Fruit fly (Drosophila melanogaster) whole organism, embryonic: ENCODE data around the gene CG11095.
A peak's percentile ranks its signal among the peaks of the same experiment; 100 is the strongest.

ENCODE experiments used
- BEAF-32 ChIP-seq: fragments of 200-800 bp; sonication (Bioruptor generic); optimal IDR thresholded peaks from 3 replicates; lab custom pipeline; 2017; ENCODE audit warnings: missing biosample characterization, missing genetic modification characterization, mild to moderate bottlenecking, moderate library complexity, missing genetic modification reagents
- Bgb ChIP-seq: fragments of 200-800 bp; sonication (Bioruptor generic); IDR thresholded peaks from 2 replicates; pipeline ENCODE4 v1.3.6; 2022; ENCODE audit warnings: missing biosample characterization, missing genetic modification characterization; ENCODE audit not compliant: partially characterized antibody
- CG11560 ChIP-seq: fragments of 200-800 bp; sonication (Bioruptor generic); IDR thresholded peaks from 3 replicates; pipeline ENCODE4 v1.3.6; 2022; ENCODE audit warnings: missing biosample characterization, missing genetic modification characterization
- CG14441 ChIP-seq: fragments of 200-800 bp; sonication (Bioruptor generic); IDR thresholded peaks from 2 replicates; pipeline ENCODE4 v1.3.6; 2022; ENCODE audit warnings: missing biosample characterization, missing genetic modification characterization
- CG14667 ChIP-seq: fragments of 200-800 bp; sonication (Bioruptor generic); IDR thresholded peaks from 2 replicates; pipeline ENCODE4 v1.3.6; 2022; ENCODE audit warnings: missing biosample characterization, missing genetic modification characterization
- CG14965 ChIP-seq: fragments of 200-800 bp; sonication (Bioruptor generic); optimal IDR thresholded peaks from 2 replicates; lab custom pipeline; 2016; ENCODE audit warnings: missing biosample characterization, missing genetic modification characterization, borderline replicate concordance
- CG15514 ChIP-seq: fragments of 200-800 bp; sonication (Bioruptor generic); optimal IDR thresholded peaks from 3 replicates; lab custom pipeline; 2017; ENCODE audit warnings: missing biosample characterization, missing genetic modification characterization, mild to moderate bottlenecking, moderate library complexity, missing genetic modification reagents
- CG16815 ChIP-seq: fragments of 200-800 bp; sonication (Bioruptor generic); optimal IDR thresholded peaks from 3 replicates; lab custom pipeline; 2017; ENCODE audit warnings: missing biosample characterization, mild to moderate bottlenecking, missing genetic modification characterization
- CG18262 ChIP-seq: fragments of 200-800 bp; optimal IDR thresholded peaks from 3 replicates; lab custom pipeline; 2019; ENCODE audit warnings: missing biosample characterization, mild to moderate bottlenecking, missing genetic modification characterization, moderate library complexity
- CG2116 ChIP-seq: fragments of 200-800 bp; sonication (Bioruptor generic); optimal IDR thresholded peaks from 3 replicates; lab custom pipeline; 2018; ENCODE audit warnings: missing biosample characterization, mild to moderate bottlenecking, missing genetic modification characterization
- CG30020 ChIP-seq: fragments of 200-800 bp; optimal IDR thresholded peaks from 2 replicates; lab custom pipeline; 2019; ENCODE audit warnings: missing biosample characterization, mild to moderate bottlenecking, missing genetic modification characterization, moderate library complexity
- CG30431 ChIP-seq: fragments of 200-800 bp; sonication (Bioruptor generic); optimal IDR thresholded peaks from 2 replicates; lab custom pipeline; 2017; ENCODE audit warnings: missing biosample characterization, missing genetic modification characterization
- CG32532 ChIP-seq: fragments of 200-800 bp; sonication (Bioruptor generic); IDR thresholded peaks from 2 replicates; pipeline ENCODE4 v1.3.6; 2022; ENCODE audit warnings: missing biosample characterization, missing genetic modification characterization
- CG34376 ChIP-seq: fragments of 200-800 bp; sonication (Bioruptor generic); optimal IDR thresholded peaks from 2 replicates; lab custom pipeline; 2018; ENCODE audit warnings: missing biosample characterization, mild to moderate bottlenecking, missing genetic modification characterization
- CG3726 ChIP-seq: fragments of 200-800 bp; sonication (Bioruptor generic); IDR thresholded peaks from 3 replicates; pipeline ENCODE4, ENCODE4 v1.3.6; 2022; ENCODE audit warnings: missing biosample characterization, missing genetic modification characterization
- CG3995 ChIP-seq: fragments of 200-800 bp; sonication (Bioruptor generic); optimal IDR thresholded peaks from 3 replicates; lab custom pipeline; 2016; ENCODE audit warnings: missing biosample characterization, missing genetic modification characterization
- CG4328 ChIP-seq: fragments of 200-800 bp; sonication (Bioruptor generic); optimal IDR thresholded peaks from 3 replicates; lab custom pipeline; 2017; ENCODE audit warnings: missing biosample characterization, missing genetic modification reagents, missing genetic modification characterization
- CG5180 ChIP-seq: fragments of 200-800 bp; sonication (Bioruptor generic); optimal IDR thresholded peaks from 3 replicates; lab custom pipeline; 2017; ENCODE audit warnings: missing biosample characterization, missing genetic modification characterization, mild to moderate bottlenecking, moderate library complexity, missing genetic modification reagents
- CG6254 ChIP-seq: fragments of 200-800 bp; sonication (Bioruptor generic); optimal IDR thresholded peaks from 3 replicates; lab custom pipeline; 2017; ENCODE audit warnings: mild to moderate bottlenecking, missing biosample characterization, missing genetic modification reagents, missing genetic modification characterization
- CG7745 ChIP-seq: fragments of 200-800 bp; sonication (Bioruptor generic); optimal IDR thresholded peaks from 2 replicates; lab custom pipeline; 2018; ENCODE audit warnings: missing biosample characterization, mild to moderate bottlenecking, missing genetic modification characterization, moderate library complexity
- CG7928 ChIP-seq: fragments of 200-800 bp; sonication (Bioruptor generic); optimal IDR thresholded peaks from 2 replicates; lab custom pipeline; 2017; ENCODE audit warnings: missing biosample characterization, mild to moderate bottlenecking, missing genetic modification characterization
- CG7963 ChIP-seq: fragments of 200-800 bp; sonication (Bioruptor generic); IDR thresholded peaks from 3 replicates; pipeline ENCODE4 v1.3.6; 2022; ENCODE audit warnings: missing biosample characterization, missing genetic modification characterization; ENCODE audit not compliant: partially characterized antibody
- CG8290 ChIP-seq, 3 experiments: fragments of 200-800 bp; sonication (Bioruptor generic); optimal IDR thresholded peaks; 2 replicates each; lab custom pipeline; 2016 to 2019; ENCODE audit warnings: missing biosample characterization in 3 of 3, missing genetic modification characterization in 3 of 3, mild to moderate bottlenecking in 2 of 3, moderate library complexity in 1 of 3
- CG8924 ChIP-seq: fragments of 200-800 bp; optimal IDR thresholded peaks from 3 replicates; lab custom pipeline; 2019; ENCODE audit warnings: missing biosample characterization, mild to moderate bottlenecking, missing genetic modification characterization, moderate library complexity
- CG9215 ChIP-seq: fragments of 200-800 bp; sonication (Bioruptor generic); IDR thresholded peaks from 2 replicates; pipeline ENCODE4 v1.3.6; 2022; ENCODE audit warnings: missing biosample characterization, missing genetic modification characterization
- Dek ChIP-seq: fragments of 200-800 bp; sonication (Bioruptor generic); optimal IDR thresholded peaks from 3 replicates; lab custom pipeline; 2019; ENCODE audit warnings: missing biosample characterization, mild to moderate bottlenecking, missing genetic modification characterization, moderate library complexity
- Dip3 ChIP-seq: fragments of 200-800 bp; sonication (Bioruptor generic); optimal IDR thresholded peaks from 3 replicates; lab custom pipeline; 2016; ENCODE audit warnings: missing biosample characterization, missing genetic modification characterization
- Fer2 ChIP-seq: fragments of 200-800 bp; sonication (Bioruptor generic); optimal IDR thresholded peaks from 2 replicates; lab custom pipeline; 2018; ENCODE audit warnings: missing biosample characterization, mild to moderate bottlenecking, missing genetic modification characterization, moderate library complexity
- Hmx ChIP-seq: fragments of 200-800 bp; sonication (Bioruptor generic); optimal IDR thresholded peaks from 2 replicates; lab custom pipeline; 2016; ENCODE audit warnings: missing biosample characterization, missing genetic modification characterization
- Mad ChIP-seq: fragments of 200-800 bp; sonication (Bioruptor generic); optimal IDR thresholded peaks from 2 replicates; lab custom pipeline; 2016; ENCODE audit warnings: missing biosample characterization, missing genetic modification characterization
- Mes4 ChIP-seq: fragments of 200-800 bp; sonication (Bioruptor generic); optimal IDR thresholded peaks from 2 replicates; lab custom pipeline; 2016; ENCODE audit warnings: missing biosample characterization, missing genetic modification characterization
- Oli ChIP-seq: fragments of 200-800 bp; sonication (Bioruptor generic); optimal IDR thresholded peaks from 2 replicates; lab custom pipeline; 2018; ENCODE audit warnings: missing biosample characterization, mild to moderate bottlenecking, missing genetic modification characterization, moderate library complexity
- Sin3A ChIP-seq: fragments of >200 bp; optimal IDR thresholded peaks from 2 replicates; lab custom pipeline; 2018
- Trl ChIP-seq, 3 experiments: fragments of >200 bp in 2 of 3; fragments of 200-800 bp in 1 of 3; sonication (Bioruptor generic) in 1 of 3; optimal IDR thresholded peaks; 2 replicates in 1 of 3; 3 replicates in 2 of 3; lab custom pipeline; 2016 to 2017; ENCODE audit warnings: missing biosample characterization in 1 of 3, missing genetic modification characterization in 1 of 3
- ap ChIP-seq: fragments of 200-800 bp; sonication (Bioruptor generic); IDR thresholded peaks from 2 replicates; pipeline ENCODE4 v1.3.6; 2022; ENCODE audit warnings: missing biosample characterization, missing genetic modification characterization
- bcd ChIP-seq: fragments of 200-800 bp; sonication (Bioruptor generic); optimal IDR thresholded peaks from 2 replicates; lab custom pipeline; 2017; ENCODE audit warnings: missing biosample characterization, mild to moderate bottlenecking, missing genetic modification characterization
- bsh ChIP-seq, 2 experiments: fragments of 200-800 bp; sonication (Bioruptor generic); optimal IDR thresholded peaks; 2 replicates each; lab custom pipeline; 2017 to 2018; ENCODE audit warnings: mild to moderate bottlenecking in 2 of 2, missing biosample characterization in 2 of 2, missing genetic modification characterization in 2 of 2, moderate library complexity in 1 of 2
- ftz-f1 ChIP-seq: fragments of 200-800 bp; sonication (Bioruptor generic); optimal IDR thresholded peaks from 2 replicates; lab custom pipeline; 2016; ENCODE audit warnings: missing biosample characterization, missing genetic modification characterization
- grau ChIP-seq: fragments of 200-800 bp; optimal IDR thresholded peaks from 3 replicates; lab custom pipeline; 2019; ENCODE audit warnings: missing biosample characterization, mild to moderate bottlenecking, missing genetic modification characterization, moderate library complexity
- klu ChIP-seq: fragments of 200-800 bp; sonication (Bioruptor generic); IDR thresholded peaks from 2 replicates; pipeline ENCODE4 v1.3.6; 2022; ENCODE audit warnings: missing biosample characterization, missing genetic modification characterization
- lmd ChIP-seq: fragments of 200-800 bp; sonication (Bioruptor generic); IDR thresholded peaks from 2 replicates; pipeline ENCODE4 v1.3.6; 2022; ENCODE audit warnings: missing biosample characterization, missing genetic modification characterization
- maf-S ChIP-seq: fragments of 200-800 bp; sonication (Bioruptor generic); optimal IDR thresholded peaks from 2 replicates; lab custom pipeline; 2016; ENCODE audit warnings: missing biosample characterization, missing genetic modification characterization
- nmo ChIP-seq: fragments of 200-800 bp; sonication (Bioruptor generic); optimal IDR thresholded peaks from 2 replicates; lab custom pipeline; 2018; ENCODE audit warnings: missing biosample characterization, mild to moderate bottlenecking, missing genetic modification characterization, moderate library complexity
- otp ChIP-seq: fragments of 200-800 bp; sonication (Bioruptor generic); IDR thresholded peaks from 3 replicates; pipeline ENCODE4, ENCODE4 v1.3.6; 2022; ENCODE audit warnings: missing biosample characterization, missing genetic modification characterization
- pros ChIP-seq: fragments of 200-800 bp; sonication (Bioruptor generic); optimal IDR thresholded peaks from 3 replicates; lab custom pipeline; 2019; ENCODE audit warnings: missing biosample characterization, mild to moderate bottlenecking, missing genetic modification characterization, moderate library complexity
- salm ChIP-seq: fragments of 200-800 bp; sonication (Bioruptor generic); optimal IDR thresholded peaks from 2 replicates; lab custom pipeline; 2018; ENCODE audit warnings: missing biosample characterization, mild to moderate bottlenecking, missing genetic modification characterization
- slbo ChIP-seq: fragments of 200-800 bp; sonication (Bioruptor generic); IDR thresholded peaks from 2 replicates; pipeline ENCODE4 v1.3.6; 2022; ENCODE audit warnings: missing biosample characterization, missing genetic modification characterization
- trem ChIP-seq: fragments of 200-800 bp; optimal IDR thresholded peaks from 3 replicates; lab custom pipeline; 2019; ENCODE audit warnings: missing biosample characterization, mild to moderate bottlenecking, missing genetic modification characterization, moderate library complexity

Gene CG11095

dm6 chrX:13814058-13814457, 2.6 kb downstream of the CG11095 start:
- no peak for TF ChIP-seq ap (GFP tag; lab: Robert Waterston, UW)
- TF ChIP-seq CG7745 (tag; lab: Kevin White, UChicago) = no peak
- TF ChIP-seq CG2116 (GFP tag; lab: Kevin White, UChicago) = no peak
- no peak for TF ChIP-seq slbo
- TF ChIP-seq BEAF-32 (GFP tag; lab: Kevin White, UChicago) = no peak
- TF ChIP-seq ftz-f1 (GFP tag; lab: Kevin White, UChicago) = no peak
- TF ChIP-seq Sin3A = no peak
- TF ChIP-seq CG7963 (GFP tag; lab: Robert Waterston, UW) = no peak
- no peak for TF ChIP-seq pros
- TF ChIP-seq salm (tag; lab: Kevin White, UChicago) = no peak
- TF ChIP-seq otp (GFP tag; lab: Robert Waterston, UW) = no peak
- TF ChIP-seq CG16815 = no peak
- no peak for TF ChIP-seq Hmx (GFP tag; lab: Kevin White, UChicago)
- TF ChIP-seq, all 482 proteins: peak for 0

- TF ChIP-seq CG14667 (GFP tag; lab: Robert Waterston, UW) = peak; percentile 31; the same call in 1 of the 2 replicates
- peak; percentile 80 for TF ChIP-seq nmo
- no peak for TF ChIP-seq maf-S (GFP tag; lab: Kevin White, UChicago)
- TF ChIP-seq CG9215 (GFP tag; lab: Robert Waterston, UW) = peak; percentile 45; the same call in 1 of the 2 replicates
- TF ChIP-seq CG6254 (GFP tag; lab: Kevin White, UChicago) = peak; percentile 22
- peak; percentile 18 for TF ChIP-seq Mes4 (GFP tag; lab: Kevin White, UChicago)
- peak; percentile 62 for TF ChIP-seq bcd (GFP tag; lab: Kevin White, UChicago)
- peak; percentile 57 for TF ChIP-seq CG14441 (GFP tag; lab: Robert Waterston, UW)
- TF ChIP-seq CG7928 (GFP tag; lab: Kevin White, UChicago) = no peak
- peak; percentile 81 for TF ChIP-seq Oli (tag; lab: Kevin White, UChicago)
- peak; percentile 6 for TF ChIP-seq CG30431 (GFP tag; lab: Kevin White, UChicago)
- peak; percentile 59 for TF ChIP-seq CG4328 (GFP tag; lab: Kevin White, UChicago)
- no peak for TF ChIP-seq Trl (optimal IDR thresholded peaks at IDR 0.05; lab: Kevin White, UChicago)
- peak; percentile 44 for TF ChIP-seq Trl (GFP tag; optimal IDR thresholded peaks at IDR 0.05; lab: Kevin White, UChicago)
- peak; percentile 49 for TF ChIP-seq CG5180 (GFP tag; lab: Kevin White, UChicago)
- TF ChIP-seq bsh (GFP tag; optimal IDR thresholded peaks at IDR 0.05; lab: Kevin White, UChicago) = peak; percentile 50 to 69
- peak; percentile 72 for TF ChIP-seq lmd (GFP tag; lab: Robert Waterston, UW)
- TF ChIP-seq CG15514 (GFP tag; lab: Kevin White, UChicago) = peak; percentile 35
- peak; percentile 61 for TF ChIP-seq CG8924
- peak; percentile 71 for TF ChIP-seq CG18262 (tag; lab: Kevin White, UChicago)
- TF ChIP-seq Dek (tag; lab: Kevin White, UChicago) = peak; percentile 28
- peak; percentile 55; the same call in 2 of the 3 replicates for TF ChIP-seq CG11560 (tag; lab: Robert Waterston, UW)
- TF ChIP-seq CG3995 (GFP tag; lab: Kevin White, UChicago) = peak; percentile 3
- 0 out of 2 replicates have a peak, but pooled peaks have one; percentile 8 for TF ChIP-seq klu (GFP tag; lab: Robert Waterston, UW)
- TF ChIP-seq Mad (GFP tag; lab: Kevin White, UChicago) = peak; percentile 36
- no peak for TF ChIP-seq trem (tag; lab: Kevin White, UChicago)
- peak; percentile 1 for TF ChIP-seq CG30020 (tag; lab: Kevin White, UChicago)
- no peak for TF ChIP-seq Fer2
- peak; percentile 14 for TF ChIP-seq Dip3 (GFP tag; lab: Kevin White, UChicago)
- TF ChIP-seq CG3726 = 0 out of 3 replicates have a peak, but pooled peaks have one; percentile 35
- peak; percentile 91 for TF ChIP-seq grau (tag; lab: Kevin White, UChicago)
- TF ChIP-seq CG8290 (GFP tag; optimal IDR thresholded peaks at IDR 0.05; lab: Kevin White, UChicago) = no peak
- peak in 1 of 2 experiments; percentile 10 for TF ChIP-seq CG8290 (tag; optimal IDR thresholded peaks at IDR 0.05; lab: Kevin White, UChicago)
- no peak for TF ChIP-seq CG14965
- TF ChIP-seq Bgb (GFP tag; lab: Robert Waterston, UW) = no peak
- no peak for TF ChIP-seq CG34376 (GFP tag; lab: Kevin White, UChicago)
- TF ChIP-seq CG32532 (GFP tag; lab: Robert Waterston, UW) = no peak; the same call in 1 of the 2 replicates
Measured at dm6 chrX:13815526-13816173, 4.2 kb downstream of the CG11095 start.
